Worm (Caenorhabditis elegans) whole organism, late embryonic: ENCODE measurements around the gene C17F4.2.
"Not testable (repeated sequence)": the region's sequence is repeated elsewhere in the genome, so short reads cannot be mapped to it uniquely, and the experiment has no call there.

Experiments used
- ceh-6 ChIP-seq: fragments of 200-800 bp; sonication (Bioruptor generic); optimal IDR thresholded peaks from 2 replicates; lab custom pipeline; 2018; ENCODE audit warnings: mild to moderate bottlenecking, missing genetic modification characterization, missing compliant biosample characterization
- ceh-9 ChIP-seq: sonication (generic microtip); optimal IDR thresholded peaks from 2 replicates; lab custom pipeline; 2016; ENCODE audit warnings: mild to moderate bottlenecking, missing genetic modification characterization, inconsistent platforms, missing compliant biosample characterization
- hlh-13 ChIP-seq: fragments of 200-800 bp; sonication (Bioruptor generic); optimal IDR thresholded peaks from 2 replicates; lab custom pipeline; 2018; ENCODE audit warnings: mild to moderate bottlenecking, missing genetic modification characterization, missing compliant biosample characterization
- nfya-1 ChIP-seq: sonication (generic microtip); optimal IDR thresholded peaks from 2 replicates; lab custom pipeline; 2017; ENCODE audit warnings: missing genetic modification characterization, mild to moderate bottlenecking, missing compliant biosample characterization, antibody characterized with exemption, moderate library complexity
- odd-2 ChIP-seq: sonication (generic microtip); optimal IDR thresholded peaks from 2 replicates; lab custom pipeline; 2017; ENCODE audit warnings: antibody characterized with exemption, mild to moderate bottlenecking, missing genetic modification characterization, missing compliant biosample characterization
- pax-1 ChIP-seq: fragments of 150-350 bp; optimal IDR thresholded peaks from 2 replicates; lab custom pipeline; 2014; ENCODE audit warnings: missing biosample characterization, missing genetic modification characterization
- pha-4 ChIP-seq: fragments of 150-350 bp; optimal IDR thresholded peaks from 2 replicates; lab custom pipeline; 2018; ENCODE audit warnings: missing biosample characterization, missing genetic modification reagents, missing genetic modification characterization
- rnt-1 ChIP-seq: sonication (generic microtip); optimal IDR thresholded peaks from 2 replicates; lab custom pipeline; 2016; ENCODE audit warnings: missing genetic modification characterization, missing compliant biosample characterization
- sdc-2 ChIP-seq: sonication (generic microtip); optimal IDR thresholded peaks from 2 replicates; lab custom pipeline; 2016; ENCODE audit warnings: missing genotype, missing genetic modification characterization, missing compliant biosample characterization
- tbx-2 ChIP-seq: sonication (generic microtip); optimal IDR thresholded peaks from 2 replicates; lab custom pipeline; 2016; ENCODE audit warnings: missing genetic modification characterization, missing compliant biosample characterization

ce11 chrII:3201242-3201641 lies 47.2 kb upstream of the C17F4.2 start, which contains the start of gene sri-48:
- TF ChIP-seq ceh-9 (tag; lab: Kevin White, UChicago); pha-4; nfya-1 (tag; lab: Kevin White, UChicago); pax-1 (tag; lab: Kevin White, UChicago); sdc-2 (tag; lab: Kevin White, UChicago); odd-2 (tag; lab: Kevin White, UChicago); hlh-13; rnt-1 (tag; lab: Kevin White, UChicago); tbx-2 (tag; lab: Kevin White, UChicago); ceh-6 (GFP tag; lab: Kevin White, UChicago): not testable (repeated sequence)
